Fruit fly (Drosophila melanogaster) whole organism, adult: ENCODE results near the gene CG31321.

Experiments used
- CG11617 ChIP-seq: fragments of 200-800 bp; sonication (Bioruptor generic); optimal IDR thresholded peaks from 2 replicates; lab custom pipeline; 2017; ENCODE audit warnings: mild to moderate bottlenecking, missing biosample characterization, missing genetic modification reagents, missing genetic modification characterization
- CG7045 ChIP-seq: fragments of 200-800 bp; sonication (Bioruptor generic); optimal IDR thresholded peaks from 2 replicates; lab custom pipeline; 2017; ENCODE audit warnings: missing biosample characterization, mild to moderate bottlenecking, missing genetic modification characterization

- no peak for TF ChIP-seq CG11617 (GFP tag; lab: Kevin White, UChicago)
- no peak for TF ChIP-seq CG7045
These were observed 41.3 kb downstream of the CG31321 start for dm6 chr3R:14351418-14351817.
